Worm (Caenorhabditis elegans) whole organism, L2 larva: ENCODE data around the gene shn-1.

Source experiments
- C34F6.9 ChIP-seq: fragments of 150-350 bp; optimal IDR thresholded peaks from 2 replicates; lab custom pipeline; 2014; ENCODE audit warnings: missing biosample characterization, missing genetic modification characterization
- F13H6.1 ChIP-seq: sonication (generic microtip); optimal IDR thresholded peaks from 2 replicates; lab custom pipeline; 2016; ENCODE audit warnings: missing genetic modification characterization, missing compliant biosample characterization
- R02D3.7 ChIP-seq: fragments of 150-350 bp; optimal IDR thresholded peaks from 2 replicates; lab custom pipeline; 2014; ENCODE audit warnings: missing biosample characterization, missing genetic modification characterization
- alr-1 ChIP-seq: fragments of 150-350 bp; optimal IDR thresholded peaks from 2 replicates; lab custom pipeline; 2014; ENCODE audit warnings: missing biosample characterization, missing genetic modification characterization
- aly-2 ChIP-seq: fragments of 150-350 bp; optimal IDR thresholded peaks from 2 replicates; lab custom pipeline; 2014; ENCODE audit warnings: missing biosample characterization, missing genetic modification characterization
- ama-1 ChIP-seq: fragments of 150-350 bp; optimal IDR thresholded peaks from 2 replicates; lab custom pipeline; 2018; ENCODE audit warnings: inconsistent platforms
- blmp-1 ChIP-seq: sonication (generic microtip); optimal IDR thresholded peaks from 2 replicates; lab custom pipeline; 2017; ENCODE audit warnings: missing genetic modification characterization, mild to moderate bottlenecking, missing compliant biosample characterization, antibody characterized with exemption, moderate library complexity; ENCODE audit not compliant: insufficient read depth
- ceh-16 ChIP-seq: fragments of 150-350 bp; optimal IDR thresholded peaks from 2 replicates; lab custom pipeline; 2014; ENCODE audit warnings: missing biosample characterization, missing genetic modification characterization
- ceh-82 ChIP-seq: fragments of 150-350 bp; optimal IDR thresholded peaks from 2 replicates; lab custom pipeline; 2014; ENCODE audit warnings: missing biosample characterization, missing genetic modification characterization
- egl-27 ChIP-seq: sonication (generic microtip); optimal IDR thresholded peaks from 3 replicates; lab custom pipeline; 2017; ENCODE audit warnings: missing biosample characterization, missing genetic modification reagents, missing genetic modification characterization
- elt-1 ChIP-seq: fragments of 150-350 bp; optimal IDR thresholded peaks from 2 replicates; lab custom pipeline; 2014; ENCODE audit warnings: missing biosample characterization, missing genetic modification characterization
- lin-11 ChIP-seq: fragments of 150-350 bp; sonication (generic microtip); optimal IDR thresholded peaks from 2 replicates; lab custom pipeline; 2014; ENCODE audit warnings: missing biosample characterization, missing genetic modification characterization, inconsistent platforms, mixed read lengths
- lin-13 ChIP-seq: fragments of 150-350 bp; optimal IDR thresholded peaks from 2 replicates; lab custom pipeline; 2014; ENCODE audit warnings: missing biosample characterization, missing genetic modification reagents, missing genetic modification characterization
- mbf-1 ChIP-seq: sonication (generic microtip); optimal IDR thresholded peaks from 2 replicates; lab custom pipeline; 2017; ENCODE audit warnings: missing biosample characterization, missing genetic modification characterization
- nhr-129 ChIP-seq: fragments of 150-350 bp; optimal IDR thresholded peaks from 2 replicates; lab custom pipeline; 2014; ENCODE audit warnings: missing biosample characterization, missing genetic modification characterization
- nhr-21 ChIP-seq: fragments of 150-350 bp; optimal IDR thresholded peaks from 2 replicates; lab custom pipeline; 2014; ENCODE audit warnings: missing biosample characterization, missing genetic modification characterization
- nhr-23 ChIP-seq: fragments of 150-350 bp; optimal IDR thresholded peaks from 2 replicates; lab custom pipeline; 2014; ENCODE audit warnings: missing biosample characterization, missing genetic modification reagents, missing genetic modification characterization
- nhr-77 ChIP-seq: fragments of 150-350 bp; optimal IDR thresholded peaks from 2 replicates; lab custom pipeline; 2014; ENCODE audit warnings: missing biosample characterization, missing genetic modification characterization
- peb-1 ChIP-seq: fragments of 150-350 bp; optimal IDR thresholded peaks from 2 replicates; lab custom pipeline; 2014; ENCODE audit warnings: missing biosample characterization, missing genetic modification characterization
- skn-1 ChIP-seq: sonication (generic microtip); optimal IDR thresholded peaks from 2 replicates; lab custom pipeline; 2017; ENCODE audit warnings: missing biosample characterization, missing genetic modification characterization
- sma-3 ChIP-seq: sonication (generic microtip); optimal IDR thresholded peaks from 2 replicates; lab custom pipeline; 2016; ENCODE audit warnings: missing genetic modification reagents, missing genetic modification characterization, missing compliant biosample characterization
- snpc-4 ChIP-seq: fragments of 150-350 bp; optimal IDR thresholded peaks from 2 replicates; lab custom pipeline; 2014; ENCODE audit warnings: missing biosample characterization, missing genetic modification characterization
- unc-55 ChIP-seq: fragments of 150-350 bp; sonication (generic microtip); optimal IDR thresholded peaks from 3 replicates; lab custom pipeline; 2014; ENCODE audit warnings: missing biosample characterization, missing genetic modification reagents, missing genetic modification characterization
- unc-62 ChIP-seq: fragments of 150-350 bp; optimal IDR thresholded peaks from 2 replicates; lab custom pipeline; 2014; ENCODE audit warnings: missing biosample characterization, missing genetic modification reagents, missing genetic modification characterization
- zag-1 ChIP-seq: fragments of 150-350 bp; optimal IDR thresholded peaks from 2 replicates; lab custom pipeline; 2014; ENCODE audit warnings: missing biosample characterization, missing genetic modification characterization
- ztf-1 ChIP-seq: fragments of 200-800 bp; sonication (Bioruptor generic); conservative IDR thresholded peaks from 2 replicates; pipeline ENCODE4 v1.3.6; 2022; ENCODE audit warnings: missing genetic modification characterization, missing compliant biosample characterization
- ztf-4 ChIP-seq: fragments of 150-350 bp; optimal IDR thresholded peaks from 2 replicates; lab custom pipeline; 2014; ENCODE audit warnings: missing biosample characterization, missing genetic modification characterization

The shn-1 gene

DNA sequence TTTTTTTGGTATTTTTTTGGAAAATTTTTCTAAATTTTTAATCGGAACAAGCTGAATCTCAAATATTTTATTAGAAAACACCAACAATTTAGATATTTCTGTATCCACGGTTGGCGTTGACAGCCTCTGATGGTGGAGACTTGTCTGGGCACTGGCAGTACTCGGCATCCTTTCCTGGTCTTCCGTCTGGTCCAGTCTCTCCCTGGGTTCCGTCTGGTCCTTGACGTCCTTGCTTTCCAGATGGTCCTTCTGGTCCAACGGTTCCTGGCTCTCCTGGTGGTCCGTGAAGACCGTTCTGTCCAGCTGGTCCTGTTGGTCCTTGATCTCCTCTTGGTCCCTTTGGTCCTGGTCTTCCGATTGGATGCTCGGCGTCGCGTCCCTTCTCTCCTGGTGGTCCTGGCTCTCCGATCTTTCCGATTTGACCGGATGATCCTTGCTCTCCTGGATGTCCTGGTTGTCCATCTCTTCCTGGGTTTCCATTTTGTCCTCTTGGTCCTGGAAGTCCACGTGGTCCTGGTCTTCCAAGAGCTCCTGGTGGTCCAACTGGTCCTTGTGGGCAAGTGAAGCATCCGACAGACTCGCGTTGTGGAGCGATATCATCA lies 54.0 kb downstream of the shn-1 start:
- TF ChIP-seq elt-1 (no peak), aly-2 (no peak)

DNA sequence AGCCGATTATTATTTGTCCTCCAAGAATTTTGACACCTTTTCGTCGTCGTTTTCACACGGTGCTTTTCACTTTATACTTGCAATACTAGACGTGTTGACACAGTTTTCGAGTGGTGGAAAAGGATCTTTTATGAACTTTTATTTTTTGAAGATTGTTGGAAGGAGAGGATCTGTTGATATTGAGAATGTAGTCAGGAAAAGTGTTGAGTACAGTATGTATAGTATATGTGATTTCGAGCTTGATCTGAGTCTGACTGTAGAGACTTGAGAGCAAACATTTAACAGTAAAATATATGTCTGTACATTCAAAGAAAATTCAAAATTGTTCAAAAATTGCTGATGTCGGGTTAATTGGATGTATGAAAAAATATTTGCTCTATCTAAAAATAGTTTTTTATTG lies 54.6 kb downstream of the shn-1 start:
- TF ChIP-seq ama-1 (peak; percentile 28), nhr-21 (tag; lab: Kevin White, UChicago) (peak; percentile 44), ceh-16 (no peak), unc-62 (no peak), C34F6.9 (tag; lab: Kevin White, UChicago) (no peak), nhr-77 (tag; lab: Kevin White, UChicago) (no peak), ztf-1 (GFP tag; lab: Robert Waterston, UW) (no peak), skn-1 (no peak), peb-1 (tag; lab: Kevin White, UChicago) (no peak), blmp-1 (tag; lab: Kevin White, UChicago) (no peak), ztf-4 (tag; lab: Kevin White, UChicago) (no peak), sma-3 (no peak), mbf-1 (tag; lab: Kevin White, UChicago) (no peak), unc-55 (GFP tag; lab: Kevin White, UChicago) (no peak), elt-1 (no peak), nhr-23 (tag; lab: Kevin White, UChicago) (no peak), F13H6.1 (tag; lab: Kevin White, UChicago) (no peak)

DNA sequence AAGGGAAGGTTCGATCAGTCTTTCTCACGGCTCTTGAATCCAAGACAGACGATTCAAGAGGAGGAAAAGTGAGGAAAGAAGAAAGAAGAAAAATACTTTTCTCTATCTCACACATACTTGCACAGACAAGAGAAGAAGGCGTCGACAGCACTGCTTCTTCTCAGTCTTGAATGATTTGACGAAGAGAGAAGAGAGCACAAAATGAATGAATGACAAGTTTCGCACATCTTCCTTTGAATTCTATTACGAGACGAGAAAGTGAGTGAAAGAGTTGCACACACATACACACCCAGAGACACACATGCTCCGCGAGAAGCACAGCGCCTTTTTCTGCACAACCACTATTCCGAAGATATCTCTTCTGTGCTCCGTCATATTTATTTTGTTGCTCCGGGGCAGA lies 55.1 kb downstream of the shn-1 start:
- TF ChIP-seq nhr-129 (tag; lab: Kevin White, UChicago) (no peak), unc-55 (GFP tag; lab: Kevin White, UChicago) (peak; percentile 68), zag-1 (peak; percentile 63), snpc-4 (tag; lab: Kevin White, UChicago) (no peak), ceh-82 (tag; lab: Kevin White, UChicago) (no peak), C34F6.9 (tag; lab: Kevin White, UChicago) (peak; percentile 38), unc-62 (no peak), R02D3.7 (tag; lab: Kevin White, UChicago) (no peak), elt-1 (no peak), lin-11 (tag; lab: Kevin White, UChicago) (no peak), lin-13 (no peak), ama-1 (no peak), egl-27 (no peak), alr-1 (tag; lab: Kevin White, UChicago) (no peak)
